Worm (Caenorhabditis elegans) whole organism, L4 larva: ENCODE results near the gene orai-1.

ENCODE experiments used
- F37D6.2 ChIP-seq: sonication (generic microtip); optimal IDR thresholded peaks from 2 replicates; lab custom pipeline; 2016; ENCODE audit warnings: mild to moderate bottlenecking, missing genetic modification characterization, missing compliant biosample characterization
- R02D3.7 ChIP-seq: fragments of 150-350 bp; sonication (generic microtip); optimal IDR thresholded peaks from 3 replicates; lab custom pipeline; 2014; ENCODE audit warnings: missing biosample characterization, missing genetic modification characterization
- ZK546.5 ChIP-seq, 2 experiments: sonication (generic microtip); optimal IDR thresholded peaks; 2 replicates each; lab custom pipeline; 2017; ENCODE audit warnings: missing biosample characterization in 2 of 2, missing genetic modification characterization in 2 of 2
- aha-1 ChIP-seq: fragments of 150-350 bp; peaks from one replicate; lab custom pipeline; 2014; ENCODE audit warnings: missing biosample characterization, missing genetic modification characterization
- aly-2 ChIP-seq: sonication (generic microtip); optimal IDR thresholded peaks from 2 replicates; lab custom pipeline; 2018; ENCODE audit warnings: missing biosample characterization, missing genetic modification characterization
- attf-4 ChIP-seq: sonication (generic microtip); optimal IDR thresholded peaks from 3 replicates; lab custom pipeline; 2017; ENCODE audit warnings: missing biosample characterization, missing genetic modification characterization
- ceh-20 ChIP-seq: fragments of 200-800 bp; sonication (Bioruptor generic); IDR thresholded peaks from 2 replicates; pipeline ENCODE4 v1.3.6; 2022; ENCODE audit warnings: missing genetic modification reagents, missing genetic modification characterization, missing compliant biosample characterization
- ceh-62 ChIP-seq: sonication (generic microtip); optimal IDR thresholded peaks from 2 replicates; lab custom pipeline; 2017; ENCODE audit warnings: missing biosample characterization, missing genetic modification characterization
- daf-12 ChIP-seq: fragments of 150-350 bp; optimal IDR thresholded peaks from 2 replicates; lab custom pipeline; 2014; ENCODE audit warnings: missing biosample characterization, missing genetic modification reagents, missing genetic modification characterization
- dve-1 ChIP-seq: sonication (generic microtip); optimal IDR thresholded peaks from 2 replicates; lab custom pipeline; 2017; ENCODE audit warnings: antibody characterized with exemption, mild to moderate bottlenecking, missing genetic modification characterization, missing compliant biosample characterization; ENCODE audit not compliant: insufficient read depth
- egl-27 ChIP-seq: sonication (generic microtip); optimal IDR thresholded peaks from 3 replicates; lab custom pipeline; 2017; ENCODE audit warnings: missing biosample characterization, missing genetic modification reagents, missing genetic modification characterization
- hif-1 ChIP-seq, 2 experiments: sonication (generic microtip); optimal IDR thresholded peaks; 2 replicates each; lab custom pipeline; 2016 to 2017; ENCODE audit warnings: missing compliant biosample characterization in 2 of 2, missing genetic modification characterization in 2 of 2, missing genetic modification reagents in 2 of 2, missing genotype in 2 of 2, mild to moderate bottlenecking in 1 of 2
- lin-38 ChIP-seq: fragments of 200-800 bp; sonication (Bioruptor generic); IDR thresholded peaks from 2 replicates; pipeline ENCODE4 v1.3.6; 2022; ENCODE audit warnings: missing genetic modification reagents, missing genetic modification characterization, missing compliant biosample characterization
- madf-9 ChIP-seq: fragments of 200-800 bp; sonication (Bioruptor generic); conservative IDR thresholded peaks from 2 replicates; pipeline ENCODE4 v1.3.6; 2022; ENCODE audit warnings: missing genetic modification reagents, missing genetic modification characterization, missing compliant biosample characterization
- mes-2 ChIP-seq: sonication (generic microtip); optimal IDR thresholded peaks from 2 replicates; lab custom pipeline; 2016; ENCODE audit warnings: missing genotype, mild to moderate bottlenecking, missing genetic modification characterization, missing compliant biosample characterization; ENCODE audit not compliant: poor library complexity, severe bottlenecking
- mxl-3 ChIP-seq: fragments of 200-800 bp; sonication (Bioruptor generic); optimal IDR thresholded peaks from 2 replicates; lab custom pipeline; 2018; ENCODE audit warnings: mild to moderate bottlenecking, missing genetic modification characterization, missing compliant biosample characterization
- nhr-42 ChIP-seq: fragments of 200-800 bp; sonication (Bioruptor generic); IDR thresholded peaks from 2 replicates; pipeline ENCODE4 v1.3.6; 2022; ENCODE audit warnings: missing genetic modification characterization, missing compliant biosample characterization
- nhr-48 ChIP-seq: sonication (generic microtip); optimal IDR thresholded peaks from 2 replicates; lab custom pipeline; 2016; ENCODE audit warnings: mild to moderate bottlenecking, missing genetic modification characterization, missing compliant biosample characterization
- skn-1 ChIP-seq: fragments of 150-350 bp; optimal IDR thresholded peaks from 2 replicates; lab custom pipeline; 2014; ENCODE audit warnings: missing biosample characterization, missing genetic modification characterization
- unc-130 ChIP-seq: sonication (generic microtip); optimal IDR thresholded peaks from 2 replicates; lab custom pipeline; 2016; ENCODE audit warnings: missing genetic modification reagents, missing genetic modification characterization, missing compliant biosample characterization
- vab-7 ChIP-seq: fragments of 200-800 bp; sonication (Bioruptor generic); IDR thresholded peaks from 2 replicates; pipeline ENCODE4 v1.3.6; 2022; ENCODE audit warnings: missing genetic modification reagents, missing genetic modification characterization, missing compliant biosample characterization
- zag-1 ChIP-seq: fragments of 150-350 bp; optimal IDR thresholded peaks from 2 replicates; lab custom pipeline; 2014; ENCODE audit warnings: missing biosample characterization, missing genetic modification characterization
- zfp-2 ChIP-seq: sonication (generic microtip); optimal IDR thresholded peaks from 2 replicates; lab custom pipeline; 2016; ENCODE audit warnings: mild to moderate bottlenecking, missing genetic modification characterization, missing compliant biosample characterization
- zip-11 ChIP-seq: fragments of 200-800 bp; sonication (Bioruptor generic); IDR thresholded peaks from 2 replicates; pipeline ENCODE4 v1.3.6; 2022; ENCODE audit warnings: missing genetic modification characterization, missing compliant biosample characterization
- ztf-7 ChIP-seq: fragments of 150-350 bp; optimal IDR thresholded peaks from 2 replicates; lab custom pipeline; 2014; ENCODE audit warnings: missing biosample characterization, missing genetic modification characterization

Gene orai-1

DNA sequence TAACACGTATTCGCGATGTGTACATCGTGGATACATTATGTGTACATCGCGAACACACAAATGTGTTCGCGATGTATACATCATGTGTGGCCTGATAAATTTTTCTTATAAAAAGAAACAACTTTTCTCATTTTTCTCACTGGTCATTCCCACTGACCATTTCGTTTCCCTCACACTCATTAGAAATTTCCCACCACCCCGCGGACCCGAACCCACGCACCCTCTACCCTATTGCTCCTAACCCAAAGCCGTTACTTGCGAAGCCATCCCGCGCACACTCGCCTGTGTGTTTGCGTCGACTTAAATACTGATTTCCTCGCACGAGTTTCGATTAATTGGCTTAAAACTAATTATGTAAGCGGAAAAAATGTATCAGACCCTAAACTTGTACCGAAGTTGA, 52.3 kb downstream of the orai-1 start (continued):
- 0 out of 2 replicates have a peak, but pooled peaks have one; percentile 32 for TF ChIP-seq ceh-20 (GFP tag; lab: Robert Waterston, UW)
- no peak for TF ChIP-seq aha-1
- no peak for TF ChIP-seq ztf-7
- TF ChIP-seq madf-9 (GFP tag; lab: Robert Waterston, UW) = peak; percentile 73
- no peak for TF ChIP-seq F37D6.2 (tag; lab: Kevin White, UChicago)
- TF ChIP-seq zfp-2 (tag; lab: Kevin White, UChicago) = no peak
- TF ChIP-seq egl-27 (tag; lab: Kevin White, UChicago) = no peak
- peak; percentile 74 for TF ChIP-seq vab-7 (GFP tag; lab: Robert Waterston, UW)
- no peak for TF ChIP-seq mxl-3 (GFP tag; lab: Kevin White, UChicago)
- TF ChIP-seq daf-12 (tag; lab: Kevin White, UChicago) = no peak
- no peak for TF ChIP-seq attf-4 (tag; lab: Kevin White, UChicago)
- no peak for TF ChIP-seq ZK546.5 (tag; optimal IDR thresholded peaks at IDR 0.05; lab: Kevin White, UChicago)
- TF ChIP-seq zag-1 (tag; lab: Kevin White, UChicago) = no peak
- TF ChIP-seq hif-1 (tag; optimal IDR thresholded peaks at IDR 0.05; lab: Kevin White, UChicago) = no peak
- no peak for TF ChIP-seq dve-1 (tag; lab: Kevin White, UChicago)
- TF ChIP-seq lin-38 = peak; percentile 78
- TF ChIP-seq mes-2 = peak; percentile 56
- no peak for TF ChIP-seq aly-2
- TF ChIP-seq ceh-62 = no peak
- no peak for TF ChIP-seq nhr-42
- no peak for TF ChIP-seq nhr-48 (tag; lab: Kevin White, UChicago)
- peak; percentile 77 for TF ChIP-seq unc-130 (GFP tag; lab: Kevin White, UChicago)
- TF ChIP-seq zip-11 (GFP tag; lab: Robert Waterston, UW) = no peak
- no peak for TF ChIP-seq skn-1 (tag; lab: Kevin White, UChicago)
- no peak for TF ChIP-seq R02D3.7 (tag; lab: Kevin White, UChicago)
